Fruit fly (Drosophila melanogaster) whole organism, embryonic: ENCODE measurements around the gene CAHbeta.

ENCODE experiments used
- CG10274 ChIP-seq: fragments of 200-800 bp; sonication (Bioruptor generic); optimal IDR thresholded peaks from 3 replicates; lab custom pipeline; 2017; ENCODE audit warnings: missing biosample characterization, mild to moderate bottlenecking, missing genetic modification characterization
- CG6854 ChIP-seq: fragments of 200-800 bp; sonication (Bioruptor generic); optimal IDR thresholded peaks from 3 replicates; lab custom pipeline; 2017; ENCODE audit warnings: missing biosample characterization, mild to moderate bottlenecking, missing genetic modification characterization
- CTCF ChIP-seq: fragments of 200-800 bp; sonication (Bioruptor generic); optimal IDR thresholded peaks from 2 replicates; lab custom pipeline; 2017; ENCODE audit warnings: missing biosample characterization, mild to moderate bottlenecking, missing genetic modification characterization, moderate library complexity
- Drgx ChIP-seq: fragments of 200-800 bp; sonication (Bioruptor generic); IDR thresholded peaks from 2 replicates; pipeline ENCODE4 v1.3.6; 2022; ENCODE audit warnings: missing biosample characterization, missing genetic modification characterization
- NFAT ChIP-seq: fragments of 200-800 bp; sonication (Bioruptor generic); IDR thresholded peaks from 2 replicates; pipeline ENCODE4 v1.3.6; 2022; ENCODE audit warnings: missing biosample characterization, missing genetic modification characterization
- Sox102F ChIP-seq: fragments of 200-800 bp; sonication (Bioruptor generic); optimal IDR thresholded peaks from 2 replicates; lab custom pipeline; 2018; ENCODE audit warnings: missing biosample characterization, mild to moderate bottlenecking, missing genetic modification characterization, moderate library complexity
- pan ChIP-seq, 4 experiments: fragments of >200 bp in 3 of 4; fragments of 200-800 bp in 1 of 4; sonication (Bioruptor generic) in 1 of 4; optimal IDR thresholded peaks in 3 of 4; IDR thresholded peaks in 1 of 4; 2 replicates each; pipeline versions ENCODE4 v1.3.6 to Lab custom; 2017 to 2022; ENCODE audit warnings: missing biosample characterization in 2 of 4, missing genetic modification characterization in 2 of 4, mixed read lengths in 1 of 4

dm6 chr3R:8934930-8935329, 45.7 kb upstream of the CAHbeta start, which contains the start of gene osk:
- TF ChIP-seq NFAT, result no peak
- TF ChIP-seq CG10274, result no peak
- no peak for TF ChIP-seq CTCF (GFP tag; lab: Kevin White, UChicago)
- TF ChIP-seq Drgx (GFP tag; lab: Robert Waterston, UW), result no peak
- no peak for TF ChIP-seq Sox102F (GFP tag; lab: Kevin White, UChicago)
- no peak for TF ChIP-seq CG6854 (GFP tag; lab: Kevin White, UChicago)
- no peak for TF ChIP-seq pan (optimal IDR thresholded peaks at IDR 0.05; lab: Kevin White, UChicago)
- TF ChIP-seq pan (GFP tag; optimal IDR thresholded peaks at IDR 0.05 in 1 of 2, IDR thresholded peaks at IDR 0.05 in 1 of 2), result no peak
